Worm (Caenorhabditis elegans) whole organism, young adult: ENCODE results near the gene gpa-9.
A peak's percentile ranks its signal among the peaks of the same experiment; 100 is the strongest.

Experiments used
- B0261.1 ChIP-seq: sonication (generic microtip); optimal IDR thresholded peaks from 2 replicates; lab custom pipeline; 2016; ENCODE audit warnings: mild to moderate bottlenecking, missing genetic modification characterization, moderate library complexity, missing compliant biosample characterization
- C06A6.2 ChIP-seq: fragments of 200-800 bp; sonication (Bioruptor generic); conservative IDR thresholded peaks from 2 replicates; pipeline ENCODE4 v1.3.6; 2022; ENCODE audit warnings: missing genetic modification characterization, missing compliant biosample characterization
- F23B12.7 ChIP-seq: sonication (generic microtip); optimal IDR thresholded peaks from 2 replicates; lab custom pipeline; 2017; ENCODE audit warnings: missing genetic modification characterization, mild to moderate bottlenecking, missing compliant biosample characterization, antibody characterized with exemption, moderate library complexity; ENCODE audit not compliant: insufficient read depth
- F33H1.4 ChIP-seq: fragments of 200-800 bp; sonication (Bioruptor generic); IDR thresholded peaks from 2 replicates; pipeline ENCODE4 v1.3.6; 2022; ENCODE audit warnings: missing genetic modification reagents, missing genetic modification characterization, missing compliant biosample characterization
- Y53F4B.3 ChIP-seq: fragments of 200-800 bp; sonication (Bioruptor generic); IDR thresholded peaks from 2 replicates; pipeline ENCODE4 v1.3.6; 2022; ENCODE audit warnings: missing genetic modification reagents, missing genetic modification characterization, missing compliant biosample characterization
- Y53G8AR.9 ChIP-seq: fragments of 200-800 bp; sonication (Bioruptor generic); conservative IDR thresholded peaks from 2 replicates; pipeline ENCODE4 v1.3.6; 2022; ENCODE audit warnings: missing genetic modification reagents, missing genetic modification characterization, missing compliant biosample characterization
- Y67H2A.10 ChIP-seq: fragments of 200-800 bp; sonication (Bioruptor generic); conservative IDR thresholded peaks from 2 replicates; pipeline ENCODE4 v1.3.6; 2022; ENCODE audit warnings: missing genetic modification reagents, missing genetic modification characterization, missing compliant biosample characterization
- ZK185.1 ChIP-seq: sonication (generic microtip); optimal IDR thresholded peaks from 2 replicates; lab custom pipeline; 2016; ENCODE audit warnings: mild to moderate bottlenecking, missing genetic modification characterization, missing compliant biosample characterization; ENCODE audit not compliant: poor library complexity, severe bottlenecking
- atf-7 ChIP-seq: sonication (generic microtip); optimal IDR thresholded peaks from 2 replicates; lab custom pipeline; 2017; ENCODE audit warnings: mild to moderate bottlenecking, missing genetic modification characterization, missing compliant biosample characterization
- bed-1 ChIP-seq: fragments of 200-800 bp; sonication (Bioruptor generic); IDR thresholded peaks from 2 replicates; pipeline ENCODE4 v1.3.6; 2022; ENCODE audit warnings: missing genetic modification reagents, missing genetic modification characterization, missing compliant biosample characterization
- bed-2 ChIP-seq: fragments of 200-800 bp; sonication (Bioruptor generic); IDR thresholded peaks from 2 replicates; pipeline ENCODE4 v1.3.6; 2022; ENCODE audit warnings: missing genetic modification reagents, missing genetic modification characterization, missing compliant biosample characterization
- ccch-3 ChIP-seq: fragments of 200-800 bp; sonication (Bioruptor generic); optimal IDR thresholded peaks from 2 replicates; lab custom pipeline; 2018; ENCODE audit warnings: mild to moderate bottlenecking, missing genetic modification characterization, missing compliant biosample characterization
- ceh-100 ChIP-seq: fragments of 200-800 bp; sonication (Bioruptor generic); IDR thresholded peaks from 2 replicates; pipeline ENCODE4 v1.3.6; 2022; ENCODE audit warnings: missing genetic modification reagents, missing genetic modification characterization, missing compliant biosample characterization
- ceh-27 ChIP-seq: fragments of 200-800 bp; sonication (Bioruptor generic); optimal IDR thresholded peaks from 2 replicates; lab custom pipeline; 2018; ENCODE audit warnings: mild to moderate bottlenecking, missing genetic modification characterization, moderate library complexity, missing compliant biosample characterization
- ceh-79 ChIP-seq: sonication (generic microtip); optimal IDR thresholded peaks from 2 replicates; lab custom pipeline; 2017; ENCODE audit warnings: mild to moderate bottlenecking, missing genetic modification characterization, missing compliant biosample characterization
- die-1 ChIP-seq: sonication (generic microtip); optimal IDR thresholded peaks from 2 replicates; lab custom pipeline; 2016; ENCODE audit warnings: missing genotype, mild to moderate bottlenecking, missing genetic modification characterization, missing compliant biosample characterization
- dpff-1 ChIP-seq: sonication (generic microtip); optimal IDR thresholded peaks from 2 replicates; lab custom pipeline; 2017; ENCODE audit warnings: mild to moderate bottlenecking, missing genetic modification characterization, missing compliant biosample characterization
- efl-1 ChIP-seq: fragments of 150-350 bp; optimal IDR thresholded peaks from 2 replicates; lab custom pipeline; 2014; ENCODE audit warnings: missing biosample characterization, missing genetic modification reagents, missing genetic modification characterization
- hlh-26 ChIP-seq: fragments of 200-800 bp; sonication (Bioruptor generic); conservative IDR thresholded peaks from 2 replicates; pipeline ENCODE4 v1.3.6; 2022; ENCODE audit warnings: missing genetic modification reagents, missing genetic modification characterization, missing compliant biosample characterization
- hmg-1.2 ChIP-seq: fragments of 200-800 bp; sonication (Bioruptor generic); IDR thresholded peaks from 2 replicates; pipeline ENCODE4 v1.3.6; 2022; ENCODE audit warnings: missing genetic modification reagents, missing genetic modification characterization, missing compliant biosample characterization
- lag-1 ChIP-seq: fragments of 200-800 bp; sonication (Bioruptor generic); IDR thresholded peaks from 2 replicates; pipeline ENCODE4 v1.3.6; 2022; ENCODE audit warnings: missing genetic modification reagents, missing genetic modification characterization, missing compliant biosample characterization
- let-526 ChIP-seq: fragments of 200-800 bp; sonication (Bioruptor generic); IDR thresholded peaks from 2 replicates; pipeline ENCODE4 v1.3.6; 2022; ENCODE audit warnings: missing genetic modification reagents, missing genetic modification characterization, missing compliant biosample characterization
- lin-40 ChIP-seq: sonication (generic microtip); optimal IDR thresholded peaks from 2 replicates; lab custom pipeline; 2016; ENCODE audit warnings: missing genetic modification characterization, mild to moderate bottlenecking, missing compliant biosample characterization, missing genotype, missing genetic modification reagents
- madf-3 ChIP-seq: fragments of 200-800 bp; sonication (Bioruptor generic); IDR thresholded peaks from 2 replicates; pipeline ENCODE4 v1.3.6; 2022; ENCODE audit warnings: missing genetic modification reagents, missing genetic modification characterization, missing compliant biosample characterization
- madf-8 ChIP-seq: fragments of 200-800 bp; sonication (Bioruptor generic); conservative IDR thresholded peaks from 2 replicates; pipeline ENCODE4 v1.3.6; 2022; ENCODE audit warnings: missing genetic modification reagents, missing genetic modification characterization, missing compliant biosample characterization
- mxl-1 ChIP-seq: sonication (generic microtip); optimal IDR thresholded peaks from 2 replicates; lab custom pipeline; 2016; ENCODE audit warnings: missing genetic modification characterization, missing compliant biosample characterization
- nhr-27 ChIP-seq: fragments of 200-800 bp; sonication (Bioruptor generic); optimal IDR thresholded peaks from 2 replicates; lab custom pipeline; 2018; ENCODE audit warnings: mild to moderate bottlenecking, missing genetic modification characterization, moderate library complexity, missing compliant biosample characterization
- repo-1 ChIP-seq: sonication (generic microtip); optimal IDR thresholded peaks from 2 replicates; lab custom pipeline; 2017; ENCODE audit warnings: mild to moderate bottlenecking, missing genetic modification characterization, missing compliant biosample characterization
- tbp1 ChIP-seq: fragments of 200-800 bp; sonication (Bioruptor generic); optimal IDR thresholded peaks from 2 replicates; lab custom pipeline; 2018; ENCODE audit warnings: mild to moderate bottlenecking, missing genetic modification characterization, missing compliant biosample characterization
- tbx-9 ChIP-seq: sonication (generic microtip); optimal IDR thresholded peaks from 2 replicates; lab custom pipeline; 2016; ENCODE audit warnings: borderline replicate concordance, missing genetic modification characterization, inconsistent platforms, missing compliant biosample characterization
- ztf-18 ChIP-seq: sonication (generic microtip); optimal IDR thresholded peaks from 2 replicates; lab custom pipeline; 2016; ENCODE audit warnings: missing genotype, mild to moderate bottlenecking, missing genetic modification characterization, missing compliant biosample characterization
- ztf-25 ChIP-seq: fragments of 200-800 bp; sonication (Bioruptor generic); IDR thresholded peaks from 2 replicates; pipeline ENCODE4 v1.3.6; 2022; ENCODE audit warnings: missing genetic modification reagents, missing genetic modification characterization, missing compliant biosample characterization
- ztf-26 ChIP-seq: sonication (generic microtip); optimal IDR thresholded peaks from 2 replicates; lab custom pipeline; 2017; ENCODE audit warnings: missing genetic modification characterization, missing compliant biosample characterization

gpa-9 gene

ce11 chrV:12670607-12671006, 21.5 kb upstream of the gpa-9 start, which contains the start of gene srx-116:
TSS of gene srx-116 (plus strand) at chrV:12670907.
- TF ChIP-seq tbx-9 (tag; lab: Kevin White, UChicago) (no peak), F23B12.7 (tag; lab: Kevin White, UChicago) (no peak), tbp1 (no peak), ztf-26 (tag; lab: Kevin White, UChicago) (no peak), C06A6.2 (no peak), madf-3 (GFP tag; lab: Robert Waterston, UW) (no peak)

- no peak for TF ChIP-seq F33H1.4 (GFP tag; lab: Robert Waterston, UW)
- no peak for TF ChIP-seq ztf-18
- TF ChIP-seq ZK185.1 (tag; lab: Kevin White, UChicago) = no peak
- TF ChIP-seq ceh-27 (GFP tag; lab: Kevin White, UChicago) = peak; percentile 10
These were observed 18.8 kb upstream of the gpa-9 start, which contains the start of gene W05B10.4 for ce11 chrV:12667926-12668325. TSS of gene W05B10.4 (plus strand) at chrV:12668226.

ce11 chrV:12667397-12667796, 18.3 kb upstream of the gpa-9 start:
- TF ChIP-seq hmg-1.2 (GFP tag; lab: Robert Waterston, UW) (no peak), lin-40 (no peak), Y53G8AR.9 (GFP tag; lab: Robert Waterston, UW) (no peak), B0261.1 (tag; lab: Kevin White, UChicago) (no peak), ceh-100 (no peak), Y53F4B.3 (GFP tag; lab: Robert Waterston, UW) (no peak)

ce11 chrV:12663386-12663785, 14.3 kb upstream of the gpa-9 start:
- no peak for TF ChIP-seq repo-1
- TF ChIP-seq ceh-100 = no peak
- no peak for TF ChIP-seq ztf-25
- no peak for TF ChIP-seq atf-7
- no peak for TF ChIP-seq efl-1 (GFP tag; lab: Kevin White, UChicago)
- no peak for TF ChIP-seq die-1 (tag; lab: Kevin White, UChicago)
- no peak for TF ChIP-seq dpff-1 (tag; lab: Kevin White, UChicago)
- no peak for TF ChIP-seq Y53F4B.3 (GFP tag; lab: Robert Waterston, UW)
- no peak for TF ChIP-seq madf-8
- TF ChIP-seq bed-2 (GFP tag; lab: Robert Waterston, UW) = no peak

- TF ChIP-seq let-526 (GFP tag; lab: Robert Waterston, UW) = no peak
- TF ChIP-seq atf-7 = no peak
- TF ChIP-seq Y67H2A.10 (GFP tag; lab: Robert Waterston, UW) = no peak
- no peak for TF ChIP-seq hlh-26 (GFP tag; lab: Robert Waterston, UW)
- no peak for TF ChIP-seq mxl-1 (tag; lab: Kevin White, UChicago)
- no peak for TF ChIP-seq Y53G8AR.9 (GFP tag; lab: Robert Waterston, UW)
- TF ChIP-seq bed-1 (GFP tag; lab: Robert Waterston, UW) = no peak
- no peak for TF ChIP-seq F33H1.4 (GFP tag; lab: Robert Waterston, UW)
- no peak for TF ChIP-seq lag-1 (GFP tag; lab: Robert Waterston, UW)
- no peak for TF ChIP-seq ceh-79
- no peak for TF ChIP-seq nhr-27 (tag; lab: Kevin White, UChicago)
- TF ChIP-seq ccch-3 (GFP tag; lab: Kevin White, UChicago) = no peak
These were observed 12.5 kb upstream of the gpa-9 start, which contains the start of gene W05B10.3 for ce11 chrV:12661619-12662018. TSS of gene W05B10.3 (minus strand) at chrV:12661719.
